Worm (Caenorhabditis elegans) whole organism, early embryonic: ENCODE results near the gene let-19.

Source experiments
- B0310.2 ChIP-seq: sonication (generic microtip); optimal IDR thresholded peaks from 2 replicates; lab custom pipeline; 2016; ENCODE audit warnings: mild to moderate bottlenecking, missing genetic modification characterization, missing compliant biosample characterization
- F13C5.2 ChIP-seq: sonication (generic microtip); optimal IDR thresholded peaks from 2 replicates; lab custom pipeline; 2017; ENCODE audit warnings: mild to moderate bottlenecking, missing genetic modification characterization, inconsistent platforms, missing compliant biosample characterization
- aly-1 ChIP-seq: sonication (generic microtip); optimal IDR thresholded peaks from 2 replicates; lab custom pipeline; 2016; ENCODE audit warnings: missing genetic modification characterization, missing compliant biosample characterization
- ama-1 ChIP-seq: fragments of 150-350 bp; optimal IDR thresholded peaks from 2 replicates; lab custom pipeline; 2014
- ceh-13 ChIP-seq: fragments of 200-800 bp; sonication (Bioruptor generic); optimal IDR thresholded peaks from 2 replicates; lab custom pipeline; 2018; ENCODE audit warnings: mild to moderate bottlenecking, missing genetic modification characterization, missing compliant biosample characterization
- ceh-36 ChIP-seq: sonication (generic microtip); optimal IDR thresholded peaks from 2 replicates; lab custom pipeline; 2016; ENCODE audit warnings: missing genetic modification characterization, inconsistent platforms, missing compliant biosample characterization
- ets-7 ChIP-seq: sonication (generic microtip); optimal IDR thresholded peaks from 2 replicates; lab custom pipeline; 2016; ENCODE audit warnings: missing genotype, missing genetic modification characterization, missing compliant biosample characterization
- flt-1 ChIP-seq: fragments of 200-800 bp; sonication (Bioruptor generic); IDR thresholded peaks from 2 replicates; pipeline ENCODE4 v1.3.6; 2022; ENCODE audit warnings: missing genetic modification characterization, missing compliant biosample characterization
- hmbx-1 ChIP-seq: sonication (generic microtip); optimal IDR thresholded peaks from 2 replicates; lab custom pipeline; 2016; ENCODE audit warnings: mild to moderate bottlenecking, missing genetic modification characterization, missing compliant biosample characterization
- hmg-4 ChIP-seq: fragments of 200-800 bp; sonication (Bioruptor generic); optimal IDR thresholded peaks from 2 replicates; lab custom pipeline; 2018; ENCODE audit warnings: mild to moderate bottlenecking, missing genetic modification characterization, missing compliant biosample characterization
- hnd-1 ChIP-seq: sonication (generic microtip); optimal IDR thresholded peaks from 2 replicates; lab custom pipeline; 2016; ENCODE audit warnings: missing genetic modification characterization, missing compliant biosample characterization
- pes-1 ChIP-seq: fragments of 200-800 bp; sonication (Bioruptor generic); IDR thresholded peaks from 2 replicates; pipeline ENCODE4 v1.3.6; 2022; ENCODE audit warnings: missing genetic modification reagents, missing genetic modification characterization, missing compliant biosample characterization
- scrt-1 ChIP-seq: fragments of 200-800 bp; sonication (Bioruptor generic); IDR thresholded peaks from 2 replicates; pipeline ENCODE4 v1.3.6; 2022; ENCODE audit warnings: missing genetic modification characterization, missing compliant biosample characterization
- sea-1 ChIP-seq: fragments of 200-800 bp; sonication (Bioruptor generic); conservative IDR thresholded peaks from 2 replicates; pipeline ENCODE4 v1.3.6; 2022; ENCODE audit warnings: missing genetic modification characterization, missing compliant biosample characterization
- tbx-11 ChIP-seq: fragments of 200-800 bp; sonication (Bioruptor generic); IDR thresholded peaks from 2 replicates; pipeline ENCODE4 v1.3.6; 2022; ENCODE audit warnings: missing genetic modification characterization, missing compliant biosample characterization
- tbx-37 ChIP-seq: fragments of 200-800 bp; sonication (Bioruptor generic); conservative IDR thresholded peaks from 2 replicates; pipeline ENCODE4 v1.3.6; 2022; ENCODE audit warnings: missing genetic modification reagents, missing genetic modification characterization, missing compliant biosample characterization
- tra-4 ChIP-seq: sonication (generic microtip); optimal IDR thresholded peaks from 2 replicates; lab custom pipeline; 2017; ENCODE audit warnings: missing genetic modification characterization, missing compliant biosample characterization

Gene let-19

ce11 chrII:8795227-8795626 is 24.5 kb downstream of the let-19 start:
- TF ChIP-seq hnd-1 (tag; lab: Kevin White, UChicago), result no peak
- no peak for TF ChIP-seq hmg-4 (GFP tag; lab: Kevin White, UChicago)
- TF ChIP-seq aly-1 (tag; lab: Kevin White, UChicago), result no peak
- TF ChIP-seq B0310.2 (tag; lab: Kevin White, UChicago), result no peak
- TF ChIP-seq ets-7 (tag; lab: Kevin White, UChicago), result no peak

ce11 chrII:8796391-8796790 is 25.6 kb downstream of the let-19 start:
- TF ChIP-seq flt-1 (GFP tag; lab: Robert Waterston, UW) (no peak), hnd-1 (tag; lab: Kevin White, UChicago) (no peak), tbx-37 (GFP tag; lab: Robert Waterston, UW) (no peak), tra-4 (tag; lab: Kevin White, UChicago) (no peak), aly-1 (tag; lab: Kevin White, UChicago) (no peak)

- no peak for TF ChIP-seq ets-7 (tag; lab: Kevin White, UChicago)
- no peak for TF ChIP-seq ceh-13 (GFP tag; lab: Kevin White, UChicago)
- TF ChIP-seq hnd-1 (tag; lab: Kevin White, UChicago), result no peak
- TF ChIP-seq aly-1 (tag; lab: Kevin White, UChicago), result no peak
- no peak for TF ChIP-seq pes-1 (GFP tag; lab: Robert Waterston, UW)
- TF ChIP-seq hmg-4 (GFP tag; lab: Kevin White, UChicago), result no peak
- no peak for TF ChIP-seq flt-1 (GFP tag; lab: Robert Waterston, UW)
- no peak for TF ChIP-seq B0310.2 (tag; lab: Kevin White, UChicago)
- no peak for TF ChIP-seq F13C5.2 (tag; lab: Kevin White, UChicago)
- TF ChIP-seq tbx-11 (GFP tag; lab: Robert Waterston, UW), result no peak
- no peak for TF ChIP-seq tra-4 (tag; lab: Kevin White, UChicago)
- no peak for TF ChIP-seq ama-1 (lab: Kevin White, UChicago)
- no peak for TF ChIP-seq sea-1 (GFP tag; lab: Robert Waterston, UW)
- no peak for TF ChIP-seq ceh-36 (tag; lab: Kevin White, UChicago)
Measured at ce11 chrII:8799725-8800124, 28.9 kb downstream of the let-19 start.

- TF ChIP-seq ceh-13 (GFP tag; lab: Kevin White, UChicago), result no peak
- TF ChIP-seq ceh-36 (tag; lab: Kevin White, UChicago), result no peak
- no peak for TF ChIP-seq tbx-11 (GFP tag; lab: Robert Waterston, UW)
- no peak for TF ChIP-seq ama-1 (lab: Kevin White, UChicago)
- no peak for TF ChIP-seq tra-4 (tag; lab: Kevin White, UChicago)
Measured at ce11 chrII:8800830-8801229, 30.1 kb downstream of the let-19 start, which contains the start of gene appg-2. appg-2 (plus strand) TSS chrII:8801130.

ce11 chrII:8806921-8807320 is 36.1 kb downstream of the let-19 start, which contains the start of gene pho-13:
pho-13 (minus strand) TSS chrII:8807021.
- no peak for TF ChIP-seq pes-1 (GFP tag; lab: Robert Waterston, UW)
- TF ChIP-seq scrt-1 (GFP tag; lab: Robert Waterston, UW), result no peak
- TF ChIP-seq hmbx-1 (tag; lab: Kevin White, UChicago), result no peak
- no peak for TF ChIP-seq tbx-11 (GFP tag; lab: Robert Waterston, UW)
- no peak for TF ChIP-seq hmg-4 (GFP tag; lab: Kevin White, UChicago)
- TF ChIP-seq tbx-37 (GFP tag; lab: Robert Waterston, UW), result no peak
- no peak for TF ChIP-seq ceh-13 (GFP tag; lab: Kevin White, UChicago)
- TF ChIP-seq hnd-1 (tag; lab: Kevin White, UChicago), result no peak
- TF ChIP-seq aly-1 (tag; lab: Kevin White, UChicago), result no peak
- no peak for TF ChIP-seq F13C5.2 (tag; lab: Kevin White, UChicago)
- no peak for TF ChIP-seq ets-7 (tag; lab: Kevin White, UChicago)
- no peak for TF ChIP-seq sea-1 (GFP tag; lab: Robert Waterston, UW)
- TF ChIP-seq ceh-36 (tag; lab: Kevin White, UChicago), result no peak
- no peak for TF ChIP-seq B0310.2 (tag; lab: Kevin White, UChicago)
- no peak for TF ChIP-seq ama-1 (lab: Kevin White, UChicago)

ce11 chrII:8808482-8808881 is 37.7 kb downstream of the let-19 start, which contains the start of gene F07H5.10:
F07H5.10 (minus strand) TSS chrII:8808582.
- TF ChIP-seq ceh-13 (GFP tag; lab: Kevin White, UChicago) (no peak), pes-1 (GFP tag; lab: Robert Waterston, UW) (no peak), tra-4 (tag; lab: Kevin White, UChicago) (no peak), tbx-37 (GFP tag; lab: Robert Waterston, UW) (no peak), ets-7 (tag; lab: Kevin White, UChicago) (no peak), hmbx-1 (tag; lab: Kevin White, UChicago) (no peak), ceh-36 (tag; lab: Kevin White, UChicago) (no peak), flt-1 (GFP tag; lab: Robert Waterston, UW) (no peak), aly-1 (tag; lab: Kevin White, UChicago) (no peak), hnd-1 (tag; lab: Kevin White, UChicago) (no peak), F13C5.2 (tag; lab: Kevin White, UChicago) (no peak), tbx-11 (GFP tag; lab: Robert Waterston, UW) (no peak), ama-1 (lab: Kevin White, UChicago) (no peak)

ce11 chrII:8810679-8811413 is 40.1 kb downstream of the let-19 start, which contains the start of the genes F46C5.9 and rer-1:
F46C5.9 (minus strand) TSS chrII:8810729.
rer-1 (plus strand) TSS chrII:8811370.
- TF ChIP-seq tbx-37 (GFP tag; lab: Robert Waterston, UW) (no peak), ets-7 (tag; lab: Kevin White, UChicago) (no peak), ceh-36 (tag; lab: Kevin White, UChicago) (no peak), aly-1 (tag; lab: Kevin White, UChicago) (no peak), flt-1 (GFP tag; lab: Robert Waterston, UW) (no peak), hnd-1 (tag; lab: Kevin White, UChicago) (no peak)
